Worm (Caenorhabditis elegans) whole organism, L4 larva: ENCODE measurements around the gene hsp-4.
A peak's percentile ranks its signal among the peaks of the same experiment; 100 is the strongest.

Experiments
- F10B5.3 ChIP-seq: sonication (generic microtip); optimal IDR thresholded peaks from 2 replicates; lab custom pipeline; 2016; ENCODE audit warnings: mild to moderate bottlenecking, missing genetic modification characterization, missing compliant biosample characterization
- F37D6.2 ChIP-seq: sonication (generic microtip); optimal IDR thresholded peaks from 2 replicates; lab custom pipeline; 2016; ENCODE audit warnings: mild to moderate bottlenecking, missing genetic modification characterization, missing compliant biosample characterization
- F49E8.2 ChIP-seq: sonication (generic microtip); optimal IDR thresholded peaks from 2 replicates; lab custom pipeline; 2016; ENCODE audit warnings: missing compliant biosample characterization, mild to moderate bottlenecking, missing genetic modification characterization, borderline replicate concordance
- R02D3.7 ChIP-seq: fragments of 150-350 bp; sonication (generic microtip); optimal IDR thresholded peaks from 3 replicates; lab custom pipeline; 2014; ENCODE audit warnings: missing biosample characterization, missing genetic modification characterization
- ZK546.5 ChIP-seq, 2 experiments: sonication (generic microtip); optimal IDR thresholded peaks; 2 replicates each; lab custom pipeline; 2017; ENCODE audit warnings: missing biosample characterization in 2 of 2, missing genetic modification characterization in 2 of 2
- aha-1 ChIP-seq: fragments of 150-350 bp; peaks from one replicate; lab custom pipeline; 2014; ENCODE audit warnings: missing biosample characterization, missing genetic modification characterization
- ceh-28 ChIP-seq: fragments of 150-350 bp; optimal IDR thresholded peaks from 2 replicates; lab custom pipeline; 2014; ENCODE audit warnings: missing biosample characterization, missing genetic modification reagents, missing genetic modification characterization
- cey-2 ChIP-seq: sonication (generic microtip); optimal IDR thresholded peaks from 3 replicates; lab custom pipeline; 2017; ENCODE audit warnings: missing genetic modification characterization, mild to moderate bottlenecking, missing compliant biosample characterization, antibody characterized with exemption, borderline replicate concordance; ENCODE audit not compliant: insufficient read depth
- ctbp-1 ChIP-seq: fragments of 200-800 bp; sonication (Bioruptor generic); IDR thresholded peaks from 2 replicates; pipeline ENCODE4 v1.3.6; 2022; ENCODE audit warnings: missing genetic modification reagents, missing genetic modification characterization, missing compliant biosample characterization
- daf-12 ChIP-seq: fragments of 150-350 bp; optimal IDR thresholded peaks from 2 replicates; lab custom pipeline; 2014; ENCODE audit warnings: missing biosample characterization, missing genetic modification reagents, missing genetic modification characterization
- daf-16 ChIP-seq, 3 experiments: sonication (generic microtip); optimal IDR thresholded peaks; 2 replicates each; lab custom pipeline; 2016 to 2017; ENCODE audit warnings: missing genetic modification characterization in 3 of 3, missing genetic modification reagents in 3 of 3, mild to moderate bottlenecking in 2 of 3, missing compliant biosample characterization in 2 of 3, missing biosample characterization in 1 of 3, moderate library complexity in 1 of 3
- daf-8 ChIP-seq: fragments of 200-800 bp; sonication (Bioruptor generic); IDR thresholded peaks from 2 replicates; pipeline ENCODE4 v1.3.6; 2022; ENCODE audit warnings: missing genetic modification characterization, missing compliant biosample characterization
- dmd-6 ChIP-seq: fragments of 200-800 bp; sonication (Bioruptor generic); IDR thresholded peaks from 2 replicates; pipeline ENCODE4 v1.3.6; 2022; ENCODE audit warnings: missing genetic modification reagents, missing genetic modification characterization, missing compliant biosample characterization
- dpl-1 ChIP-seq: fragments of 150-350 bp; optimal IDR thresholded peaks from 2 replicates; lab custom pipeline; 2014; ENCODE audit warnings: missing biosample characterization, missing genetic modification reagents, missing genetic modification characterization
- duxl-1 ChIP-seq: sonication (generic microtip); optimal IDR thresholded peaks from 2 replicates; lab custom pipeline; 2016; ENCODE audit warnings: mild to moderate bottlenecking, missing genetic modification characterization, moderate library complexity, missing compliant biosample characterization; ENCODE audit not compliant: poor library complexity
- egl-43 ChIP-seq: fragments of 200-800 bp; sonication (Bioruptor generic); IDR thresholded peaks from 2 replicates; pipeline ENCODE4 v1.3.6; 2022; ENCODE audit warnings: missing genetic modification reagents, missing genetic modification characterization, missing compliant biosample characterization
- hif-1 ChIP-seq, 2 experiments: sonication (generic microtip); optimal IDR thresholded peaks; 2 replicates each; lab custom pipeline; 2016 to 2017; ENCODE audit warnings: missing compliant biosample characterization in 2 of 2, missing genetic modification characterization in 2 of 2, missing genetic modification reagents in 2 of 2, missing genotype in 2 of 2, mild to moderate bottlenecking in 1 of 2
- hlh-11 ChIP-seq: fragments of 200-800 bp; sonication (Bioruptor generic); optimal IDR thresholded peaks from 2 replicates; lab custom pipeline; 2018; ENCODE audit warnings: mild to moderate bottlenecking, missing genetic modification characterization, missing compliant biosample characterization
- hlh-30 ChIP-seq: sonication (generic microtip); optimal IDR thresholded peaks from 2 replicates; lab custom pipeline; 2017; ENCODE audit warnings: antibody characterized with exemption, mild to moderate bottlenecking, missing genetic modification characterization, missing compliant biosample characterization; ENCODE audit not compliant: insufficient read depth
- jun-1 ChIP-seq: fragments of 150-350 bp; optimal IDR thresholded peaks from 2 replicates; lab custom pipeline; 2014; ENCODE audit warnings: missing biosample characterization, missing genetic modification reagents, missing genetic modification characterization
- lin-15B ChIP-seq: fragments of 150-350 bp; sonication (generic microtip); optimal IDR thresholded peaks from 3 replicates; lab custom pipeline; 2014; ENCODE audit warnings: missing biosample characterization, missing genetic modification characterization
- lin-29 ChIP-seq: fragments of 200-800 bp; sonication (Bioruptor generic); IDR thresholded peaks from 2 replicates; pipeline ENCODE4 v1.3.6; 2022; ENCODE audit warnings: missing genetic modification reagents, missing genetic modification characterization, missing compliant biosample characterization
- lir-3 ChIP-seq: sonication (generic microtip); optimal IDR thresholded peaks from 2 replicates; lab custom pipeline; 2016; ENCODE audit warnings: mild to moderate bottlenecking, missing genetic modification characterization, missing compliant biosample characterization
- mep-1 ChIP-seq: fragments of 150-350 bp; sonication (generic microtip); optimal IDR thresholded peaks from 3 replicates; lab custom pipeline; 2014; ENCODE audit warnings: missing biosample characterization, missing genetic modification characterization
- mxl-2 ChIP-seq: fragments of 200-800 bp; sonication (Bioruptor generic); conservative IDR thresholded peaks from 2 replicates; pipeline ENCODE4 v1.3.6; 2022; ENCODE audit warnings: missing genetic modification reagents, missing genetic modification characterization, missing compliant biosample characterization
- mxl-3 ChIP-seq: fragments of 200-800 bp; sonication (Bioruptor generic); optimal IDR thresholded peaks from 2 replicates; lab custom pipeline; 2018; ENCODE audit warnings: mild to moderate bottlenecking, missing genetic modification characterization, missing compliant biosample characterization
- nhr-11 ChIP-seq: fragments of 150-350 bp; optimal IDR thresholded peaks from 2 replicates; lab custom pipeline; 2014; ENCODE audit warnings: missing biosample characterization, missing genetic modification characterization
- nhr-237 ChIP-seq: sonication (generic microtip); optimal IDR thresholded peaks from 2 replicates; lab custom pipeline; 2017; ENCODE audit warnings: missing biosample characterization, missing genetic modification characterization
- nhr-28 ChIP-seq: fragments of 150-350 bp; optimal IDR thresholded peaks from 2 replicates; lab custom pipeline; 2014; ENCODE audit warnings: missing biosample characterization, missing genetic modification characterization
- nhr-48 ChIP-seq: sonication (generic microtip); optimal IDR thresholded peaks from 2 replicates; lab custom pipeline; 2016; ENCODE audit warnings: mild to moderate bottlenecking, missing genetic modification characterization, missing compliant biosample characterization
- pha-4 ChIP-seq, 2 experiments: fragments of 150-350 bp in 1 of 2; fragments of 200-800 bp in 1 of 2; sonication (Bioruptor generic) in 1 of 2; IDR thresholded peaks in 1 of 2; optimal IDR thresholded peaks in 1 of 2; 2 replicates each; pipeline versions ENCODE4 v1.3.6 to Lab custom; 2014 to 2022; ENCODE audit warnings: missing genetic modification characterization in 2 of 2, missing genetic modification reagents in 2 of 2, missing biosample characterization in 1 of 2, missing compliant biosample characterization in 1 of 2
- unc-62 ChIP-seq, 3 experiments: fragments of 150-350 bp in 1 of 3; sonication (generic microtip); optimal IDR thresholded peaks in 2 of 3; peaks in 1 of 3; 1 replicate in 1 of 3; 2 replicates in 2 of 3; lab custom pipeline; 2014 to 2017; ENCODE audit warnings: missing biosample characterization in 3 of 3, missing genetic modification characterization in 3 of 3, missing genetic modification reagents in 3 of 3, missing genotype in 1 of 3
- zag-1 ChIP-seq: fragments of 150-350 bp; optimal IDR thresholded peaks from 2 replicates; lab custom pipeline; 2014; ENCODE audit warnings: missing biosample characterization, missing genetic modification characterization
- zfp-3 ChIP-seq: fragments of 200-800 bp; sonication (Bioruptor generic); conservative IDR thresholded peaks from 2 replicates; pipeline ENCODE4 v1.3.6; 2022; ENCODE audit warnings: missing genetic modification reagents, missing genetic modification characterization, missing compliant biosample characterization
- zip-11 ChIP-seq: fragments of 200-800 bp; sonication (Bioruptor generic); IDR thresholded peaks from 2 replicates; pipeline ENCODE4 v1.3.6; 2022; ENCODE audit warnings: missing genetic modification characterization, missing compliant biosample characterization
- zip-2 ChIP-seq: fragments of 150-350 bp; optimal IDR thresholded peaks from 2 replicates; lab custom pipeline; 2014; ENCODE audit warnings: missing biosample characterization, missing genetic modification characterization

Gene hsp-4

ce11 chrII:7342884-7343283 is 9.6 kb downstream of the hsp-4 start (continued):
- TF ChIP-seq duxl-1 (tag; lab: Kevin White, UChicago) (no peak), F10B5.3 (tag; lab: Kevin White, UChicago) (no peak), nhr-48 (tag; lab: Kevin White, UChicago) (peak; percentile 40), R02D3.7 (no peak)

ce11 chrII:7341572-7342303 is 10.7 kb downstream of the hsp-4 start:
- no peak for TF ChIP-seq daf-16 (GFP tag; optimal IDR thresholded peaks at IDR 0.05; lab: Kevin White, UChicago)
- TF ChIP-seq daf-16 (tag; optimal IDR thresholded peaks at IDR 0.05; lab: Kevin White, UChicago) = no peak
- TF ChIP-seq F10B5.3 (tag; lab: Kevin White, UChicago) = no peak
- TF ChIP-seq zip-2 (tag; lab: Kevin White, UChicago) = no peak
- TF ChIP-seq lir-3 (tag; lab: Kevin White, UChicago) = no peak
- TF ChIP-seq jun-1 (tag; lab: Kevin White, UChicago) = no peak
- TF ChIP-seq hif-1 (tag; optimal IDR thresholded peaks at IDR 0.05; lab: Kevin White, UChicago) = peak; percentile 55 to 73
- no peak for TF ChIP-seq lin-15B
- TF ChIP-seq aha-1 (tag; lab: Kevin White, UChicago) = peak; percentile 97
- TF ChIP-seq hlh-30 (tag; lab: Kevin White, UChicago) = peak; percentile 9
- TF ChIP-seq mxl-2 (GFP tag; lab: Robert Waterston, UW) = no peak
- no peak for TF ChIP-seq nhr-28
- TF ChIP-seq zfp-3 (GFP tag; lab: Robert Waterston, UW) = no peak
- TF ChIP-seq hlh-11 (tag; lab: Kevin White, UChicago) = peak; percentile 18
- no peak for TF ChIP-seq duxl-1 (tag; lab: Kevin White, UChicago)
- peak in 1 of 2 experiments; percentile 26 for TF ChIP-seq unc-62 (GFP tag; optimal IDR thresholded peaks at IDR 0.05 in 1 of 2; lab: Kevin White, UChicago)
- no peak for TF ChIP-seq unc-62 (tag; optimal IDR thresholded peaks at IDR 0.05; lab: Kevin White, UChicago)
- TF ChIP-seq daf-8 (GFP tag; lab: Robert Waterston, UW) = no peak
- no peak for TF ChIP-seq daf-12 (tag; lab: Kevin White, UChicago)
- no peak for TF ChIP-seq ceh-28 (tag; lab: Kevin White, UChicago)
- no peak for TF ChIP-seq lin-29 (GFP tag; lab: Robert Waterston, UW)
- TF ChIP-seq dpl-1 (GFP tag; lab: Kevin White, UChicago) = no peak
- TF ChIP-seq cey-2 (tag; lab: Kevin White, UChicago) = no peak
- no peak for TF ChIP-seq zag-1 (tag; lab: Kevin White, UChicago)
- no peak for TF ChIP-seq F49E8.2 (tag; lab: Kevin White, UChicago)
- peak; percentile 19; the same call in 1 of the 2 replicates for TF ChIP-seq dmd-6
- TF ChIP-seq nhr-237 (tag; lab: Kevin White, UChicago) = no peak
- no peak for TF ChIP-seq ctbp-1 (GFP tag; lab: Robert Waterston, UW)
- TF ChIP-seq egl-43 = no peak
- no peak for TF ChIP-seq F37D6.2
- no peak for TF ChIP-seq nhr-11 (tag; lab: Kevin White, UChicago)
- TF ChIP-seq mxl-3 (GFP tag; lab: Kevin White, UChicago) = no peak

- TF ChIP-seq daf-8 (GFP tag; lab: Robert Waterston, UW) (no peak), mep-1 (tag; lab: Kevin White, UChicago) (no peak), nhr-28 (peak; percentile 5), zip-11 (GFP tag; lab: Robert Waterston, UW) (no peak), dmd-6 (0 out of 2 replicates have a peak, but pooled peaks have one; percentile 18), ZK546.5 (tag; optimal IDR thresholded peaks at IDR 0.05; lab: Kevin White, UChicago) (no peak), pha-4 (GFP tag; IDR thresholded peaks at IDR 0.05; lab: Robert Waterston, UW) (no peak), pha-4 (tag; optimal IDR thresholded peaks at IDR 0.05; lab: Kevin White, UChicago) (peak; percentile 85)
Observed at ce11 chrII:7340703-7341102, 11.7 kb downstream of the hsp-4 start.
